Worm (Caenorhabditis elegans): ENCODE results near the gene F13E9.15.

F13E9.15 gene

ce11 chrIV:10889820-10890462, at the start of gene F13E9.15:
Gene F13E9.15 (minus strand): TSS chrIV:10889870.
- TF ChIP-seq med-1 (GFP tag; optimal IDR thresholded peaks at IDR 0.05; ENCODE audit: insufficient read depth) = no peak
- no peak for TF ChIP-seq flt-1 (GFP tag; IDR thresholded peaks at IDR 0.05)
- TF ChIP-seq ztf-23 (GFP tag; IDR thresholded peaks at IDR 0.05) = no peak
- no peak for TF ChIP-seq T22C8.4 (GFP tag; IDR thresholded peaks at IDR 0.05)
- TF ChIP-seq klf-2 (GFP tag; conservative IDR thresholded peaks at IDR 0.05) = no peak
- TF ChIP-seq ztf-29 (GFP tag; IDR thresholded peaks at IDR 0.05) = no peak
- TF ChIP-seq ref-1 (GFP tag; conservative IDR thresholded peaks at IDR 0.05) = no peak
- no peak for TF ChIP-seq tab-1 (GFP tag; IDR thresholded peaks at IDR 0.05)
- no peak for TF ChIP-seq cog-1 (tag; optimal IDR thresholded peaks at IDR 0.05)

- TF ChIP-seq ref-1 (GFP tag; conservative IDR thresholded peaks at IDR 0.05) (no peak), ztf-29 (GFP tag; IDR thresholded peaks at IDR 0.05) (no peak), med-1 (GFP tag; optimal IDR thresholded peaks at IDR 0.05; ENCODE audit: insufficient read depth) (no peak), flt-1 (GFP tag; IDR thresholded peaks at IDR 0.05) (no peak), klf-2 (GFP tag; conservative IDR thresholded peaks at IDR 0.05) (no peak), T22C8.4 (GFP tag; IDR thresholded peaks at IDR 0.05) (peak; percentile 74), cog-1 (tag; optimal IDR thresholded peaks at IDR 0.05) (peak; percentile 25), tab-1 (GFP tag; IDR thresholded peaks at IDR 0.05) (no peak), ztf-23 (GFP tag; IDR thresholded peaks at IDR 0.05) (no peak)
Observed at ce11 chrIV:10936906-10937540, 47.4 kb upstream of the F13E9.15 start, which contains the start of gene fic-1. Gene fic-1 (plus strand): TSS chrIV:10937454.

- no peak for TF ChIP-seq ztf-23 (GFP tag; IDR thresholded peaks at IDR 0.05)
- TF ChIP-seq cog-1 (tag; optimal IDR thresholded peaks at IDR 0.05) = peak; percentile 65
Observed at ce11 chrIV:10935853-10936491, 46.3 kb upstream of the F13E9.15 start, which contains the start of gene lgg-2. Gene lgg-2 (minus strand): TSS chrIV:10935903.

DNA sequence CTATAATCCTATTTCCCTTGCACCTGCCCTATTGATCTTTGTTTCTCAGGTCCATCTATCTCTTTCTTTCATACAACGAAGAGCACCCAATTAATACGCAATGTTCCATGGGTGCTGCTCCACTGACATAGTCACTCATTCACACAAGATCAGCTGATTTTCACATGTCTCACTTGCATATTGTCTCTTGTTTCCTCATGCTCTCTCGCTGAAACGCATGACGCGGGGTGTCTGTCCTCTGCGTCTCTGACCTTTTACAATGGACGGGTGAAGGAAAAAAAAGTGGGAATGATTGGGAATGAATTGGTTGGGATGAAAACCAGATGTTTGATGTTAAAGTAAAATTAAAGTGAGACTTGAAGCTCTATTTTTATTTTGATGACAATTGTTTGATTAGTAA, 45.7 kb upstream of the F13E9.15 start:
- TF ChIP-seq flt-1 (GFP tag; IDR thresholded peaks at IDR 0.05) = 0 out of 2 replicates have a peak, but pooled peaks have one; percentile 34
- TF ChIP-seq cog-1 (tag; optimal IDR thresholded peaks at IDR 0.05) = peak; percentile 70
- 0 out of 2 replicates have a peak, but pooled peaks have one; percentile 19 for TF ChIP-seq ztf-23 (GFP tag; IDR thresholded peaks at IDR 0.05)
- TF ChIP-seq tab-1 (GFP tag; IDR thresholded peaks at IDR 0.05) = no peak
- TF ChIP-seq med-1 (GFP tag; optimal IDR thresholded peaks at IDR 0.05; ENCODE audit: insufficient read depth) = no peak
- TF ChIP-seq T22C8.4 (GFP tag; IDR thresholded peaks at IDR 0.05) = no peak
- TF ChIP-seq ztf-29 (GFP tag; IDR thresholded peaks at IDR 0.05) = no peak
- no peak for TF ChIP-seq klf-2 (GFP tag; conservative IDR thresholded peaks at IDR 0.05)
- no peak for TF ChIP-seq ref-1 (GFP tag; conservative IDR thresholded peaks at IDR 0.05)

DNA sequence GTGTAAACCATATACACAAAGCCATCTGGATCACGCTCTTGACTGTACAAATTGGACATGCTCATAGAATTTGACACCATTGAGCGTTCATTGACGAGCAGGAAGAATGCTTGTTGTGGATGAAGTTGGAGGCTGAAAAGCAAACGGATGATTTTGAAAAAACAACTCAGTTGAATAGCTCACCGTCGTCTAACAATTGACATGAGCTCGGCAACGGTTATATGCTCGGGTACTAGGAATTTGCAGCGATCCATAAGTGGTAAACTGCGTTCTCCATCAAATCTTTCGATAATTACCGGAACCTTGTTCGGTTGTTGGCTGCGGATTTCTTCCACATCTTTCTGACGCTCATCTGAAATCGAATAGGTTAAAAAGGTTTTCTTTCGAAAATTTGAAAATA, 45.1 kb upstream of the F13E9.15 start:
- TF ChIP-seq flt-1 (GFP tag; IDR thresholded peaks at IDR 0.05) = no peak
- no peak for TF ChIP-seq tab-1 (GFP tag; IDR thresholded peaks at IDR 0.05)
- TF ChIP-seq ref-1 (GFP tag; conservative IDR thresholded peaks at IDR 0.05) = no peak
- no peak for TF ChIP-seq cog-1 (tag; optimal IDR thresholded peaks at IDR 0.05)
- TF ChIP-seq ztf-29 (GFP tag; IDR thresholded peaks at IDR 0.05) = no peak
- no peak for TF ChIP-seq klf-2 (GFP tag; conservative IDR thresholded peaks at IDR 0.05)

DNA sequence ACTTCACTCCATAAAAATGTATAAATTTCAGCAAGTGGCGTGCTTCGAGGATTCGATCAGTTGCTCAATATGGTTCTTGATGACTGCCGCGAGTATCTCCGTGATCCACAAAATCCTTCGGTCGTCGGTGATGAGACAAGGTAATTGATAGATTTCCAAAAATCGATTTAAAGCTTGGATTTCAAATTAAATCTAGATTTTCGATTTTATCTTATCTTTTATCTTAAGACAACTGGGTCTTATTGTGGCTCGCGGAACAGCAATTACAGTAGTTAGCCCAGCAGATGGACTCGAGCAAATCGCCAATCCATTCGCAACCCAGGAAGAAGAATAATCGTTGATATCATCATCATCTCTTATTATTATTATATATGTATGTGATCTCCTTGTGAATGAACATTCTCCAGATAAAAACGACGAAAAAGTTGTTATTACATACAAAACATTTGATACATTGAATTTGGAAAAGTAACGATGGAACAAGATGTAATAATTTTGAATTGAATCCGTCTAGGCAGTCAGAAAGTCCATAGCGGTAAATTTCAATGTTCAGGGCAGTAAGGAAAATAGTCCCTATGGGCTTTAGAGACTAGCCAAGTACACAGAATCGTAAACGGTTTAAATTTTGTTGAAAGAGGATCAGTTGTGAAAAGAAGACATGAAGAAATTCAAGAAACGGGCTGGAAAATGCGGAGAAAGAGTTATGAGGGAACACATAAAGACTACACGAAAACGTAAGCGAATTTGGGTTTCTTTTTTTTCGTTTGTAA, 44.3 kb upstream of the F13E9.15 start:
- no peak for TF ChIP-seq ref-1 (GFP tag; conservative IDR thresholded peaks at IDR 0.05)
- TF ChIP-seq tab-1 (GFP tag; IDR thresholded peaks at IDR 0.05) = no peak
- 0 out of 2 replicates have a peak, but pooled peaks have one; percentile 17 for TF ChIP-seq flt-1 (GFP tag; IDR thresholded peaks at IDR 0.05)

DNA sequence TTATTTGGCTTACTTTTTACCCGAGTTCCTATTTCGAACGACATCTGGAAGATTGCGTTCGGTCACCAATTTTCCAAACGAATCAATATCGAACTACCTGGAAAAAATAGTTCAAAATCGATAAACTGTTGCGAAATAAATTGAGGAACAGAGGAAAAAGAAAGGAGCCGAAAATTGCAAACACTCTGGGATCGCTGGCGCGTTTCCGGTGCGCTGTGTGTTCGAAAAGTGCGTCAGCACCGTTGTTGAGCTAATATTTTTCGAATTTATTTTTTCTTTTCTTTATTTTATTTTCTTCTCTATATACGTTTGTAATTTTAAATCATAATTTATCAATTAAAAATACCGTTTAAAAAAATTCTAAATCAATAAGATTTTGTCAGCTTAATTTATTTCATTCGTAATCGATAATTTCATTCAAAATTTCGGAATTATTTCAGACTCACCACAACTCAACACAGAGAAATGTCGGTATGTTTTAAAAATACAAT, 43.4 kb upstream of the F13E9.15 start, which contains the start of the genes dnc-1 and lsm-7:
TSS of gene dnc-1 (minus strand) at position 142 of the 491 bp plus-strand sequence.
TSS of gene lsm-7 (plus strand) at position 441 of the 491 bp plus-strand sequence.
- 0 out of 2 replicates have a peak, but pooled peaks have one; percentile 37 for TF ChIP-seq flt-1 (GFP tag; IDR thresholded peaks at IDR 0.05)
- no peak for TF ChIP-seq med-1 (GFP tag; optimal IDR thresholded peaks at IDR 0.05; ENCODE audit: insufficient read depth)
- peak; percentile 35 for TF ChIP-seq cog-1 (tag; optimal IDR thresholded peaks at IDR 0.05)

- TF ChIP-seq ref-1 (GFP tag; conservative IDR thresholded peaks at IDR 0.05) = no peak
- no peak for TF ChIP-seq med-1 (GFP tag; optimal IDR thresholded peaks at IDR 0.05; ENCODE audit: insufficient read depth)
- TF ChIP-seq cog-1 (tag; optimal IDR thresholded peaks at IDR 0.05) = no peak
- TF ChIP-seq klf-2 (GFP tag; conservative IDR thresholded peaks at IDR 0.05) = no peak
- no peak for TF ChIP-seq ztf-29 (GFP tag; IDR thresholded peaks at IDR 0.05)
- TF ChIP-seq T22C8.4 (GFP tag; IDR thresholded peaks at IDR 0.05) = no peak
- TF ChIP-seq flt-1 (GFP tag; IDR thresholded peaks at IDR 0.05) = no peak
- TF ChIP-seq ztf-23 (GFP tag; IDR thresholded peaks at IDR 0.05) = no peak
- TF ChIP-seq tab-1 (GFP tag; IDR thresholded peaks at IDR 0.05) = no peak
Observed at ce11 chrIV:10919770-10920169, 30.1 kb upstream of the F13E9.15 start, which contains the start of gene rbr-2. Gene rbr-2 (plus strand): TSS chrIV:10920070.

Measured in whole organism, midembryonic.